Worm (Caenorhabditis elegans): ENCODE results near the gene H10E21.1.

DNA sequence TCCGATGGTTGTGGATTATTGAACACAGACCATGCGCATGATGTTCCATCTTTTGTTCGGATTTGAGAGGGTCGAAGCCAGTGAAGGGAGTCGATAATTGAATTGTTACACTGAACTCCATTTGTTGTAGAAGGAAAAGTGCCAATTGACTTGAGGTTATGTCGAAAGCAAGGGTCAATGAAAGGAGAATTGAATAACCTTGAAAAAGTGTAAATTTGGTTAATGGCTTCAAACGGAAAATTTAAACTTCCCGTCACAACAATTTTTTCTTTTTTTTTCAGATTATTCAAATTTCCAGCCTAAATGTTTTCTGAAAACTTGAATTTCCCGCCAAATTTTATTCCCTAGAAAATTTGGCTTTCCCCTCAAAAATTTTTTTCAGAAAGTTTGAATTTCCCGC is 22.5 kb downstream of the H10E21.1 start, which contains the start of gene clp-10:
- TF ChIP-seq mep-1 (tag; optimal IDR thresholded peaks at IDR 0.05): no peak
- no peak for TF ChIP-seq snpc-4 (tag; optimal IDR thresholded peaks at IDR 0.05)
- TF ChIP-seq tbx-8 (GFP tag; optimal IDR thresholded peaks at IDR 0.05): no peak

Measured in whole organism, mixed stage, embryonic.